Fruit fly (Drosophila melanogaster): Measurements from ENCODE around the gene CG46465.

CG46465 gene

DNA sequence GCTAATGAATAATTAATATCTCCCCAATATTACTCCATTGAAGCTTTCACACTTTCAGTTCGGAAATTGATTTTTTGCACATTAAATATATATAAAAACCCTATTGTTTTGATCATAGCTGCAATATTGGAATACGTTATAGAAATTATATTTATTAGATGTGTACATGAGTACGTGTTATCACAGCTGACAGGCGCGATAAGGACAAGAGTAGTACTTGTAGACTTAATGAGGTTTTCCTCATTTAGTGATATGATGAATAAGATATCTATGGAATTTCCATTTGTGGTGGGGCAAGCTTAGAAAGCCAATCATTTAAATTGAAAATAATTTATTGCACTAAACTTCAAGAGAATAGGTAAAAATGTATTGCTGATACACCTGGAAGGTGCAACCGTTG is 10.2 kb downstream of the CG46465 start:
- TF ChIP-seq Ets96B (tag; optimal IDR thresholded peaks at IDR 0.05) = no peak
- TF ChIP-seq CG16779 (tag; optimal IDR thresholded peaks at IDR 0.05) = no peak
- TF ChIP-seq CG6854 (GFP tag; optimal IDR thresholded peaks at IDR 0.05) = no peak
- TF ChIP-seq dac (GFP tag; optimal IDR thresholded peaks at IDR 0.05) = no peak
- no peak for TF ChIP-seq CG10669 (GFP tag; optimal IDR thresholded peaks at IDR 0.05)
- TF ChIP-seq CG15336 (GFP tag; IDR thresholded peaks at IDR 0.05) = no peak
- TF ChIP-seq Sox15 (GFP tag; optimal IDR thresholded peaks at IDR 0.05) = no peak
- TF ChIP-seq Eip75B (GFP tag; optimal IDR thresholded peaks at IDR 0.05) = no peak
- no peak for TF ChIP-seq svp (GFP tag)
- no peak for TF ChIP-seq CG8119 (GFP tag; IDR thresholded peaks at IDR 0.05)
- TF ChIP-seq eg (GFP tag; IDR thresholded peaks at IDR 0.05) = no peak
- no peak for TF ChIP-seq pdm3 (GFP tag; optimal IDR thresholded peaks at IDR 0.05)
- TF ChIP-seq fd59A (GFP tag; optimal IDR thresholded peaks at IDR 0.05) = no peak
- no peak for TF ChIP-seq CG32006 (GFP tag; optimal IDR thresholded peaks at IDR 0.05)
- TF ChIP-seq CG11294 (GFP tag; IDR thresholded peaks at IDR 0.05) = no peak
- no peak for TF ChIP-seq topi (GFP tag; optimal IDR thresholded peaks at IDR 0.05)
- no peak for TF ChIP-seq lz (GFP tag; optimal IDR thresholded peaks at IDR 0.05)

DNA sequence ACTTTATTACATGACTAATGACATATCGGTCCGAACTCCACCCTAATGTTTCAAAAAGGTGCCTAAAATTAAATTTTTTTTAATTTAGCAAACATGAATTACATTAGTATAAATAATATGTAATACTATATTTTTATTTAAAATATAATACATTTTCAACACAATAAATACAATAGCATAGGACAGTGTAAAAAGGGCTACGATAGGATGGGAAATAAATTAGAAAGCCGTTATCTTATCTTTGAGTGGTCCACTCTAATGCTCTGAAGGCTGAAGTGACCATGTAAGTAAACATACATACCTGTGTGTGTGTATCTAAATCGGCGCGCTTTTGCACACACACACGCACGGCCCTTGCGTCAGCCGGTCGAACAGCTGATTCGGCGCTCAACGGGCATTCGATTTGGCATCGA is 10.7 kb downstream of the CG46465 start, which contains the start of gene CG31793:
CG31793 (plus strand) TSS at position 409 of the 413 bp plus-strand sequence.
- peak; percentile 54 for TF ChIP-seq CG3032 (tag; optimal IDR thresholded peaks at IDR 0.05)
- TF ChIP-seq svp (GFP tag) = no peak
- TF ChIP-seq Gug (GFP tag; IDR thresholded peaks at IDR 0.05) = peak; percentile 52; the same call in 1 of the 2 replicates
- TF ChIP-seq Met (GFP tag; optimal IDR thresholded peaks at IDR 0.05) = peak; percentile 45
- no peak for TF ChIP-seq CG31627 (GFP tag; optimal IDR thresholded peaks at IDR 0.05)
- peak; percentile 82 for TF ChIP-seq CG15336 (GFP tag; IDR thresholded peaks at IDR 0.05)
- peak; percentile 57 for TF ChIP-seq esn (GFP tag; optimal IDR thresholded peaks at IDR 0.05)
- peak; percentile 26 for TF ChIP-seq lz (GFP tag; optimal IDR thresholded peaks at IDR 0.05)
- TF ChIP-seq CG6808 (GFP tag; optimal IDR thresholded peaks at IDR 0.05) = peak; percentile 40
- peak; percentile 88 for TF ChIP-seq Eip78C (GFP tag)
- TF ChIP-seq dac (GFP tag; optimal IDR thresholded peaks at IDR 0.05) = no peak
- no peak for TF ChIP-seq Sox15 (GFP tag; optimal IDR thresholded peaks at IDR 0.05)
- no peak for TF ChIP-seq CG7368 (GFP tag; optimal IDR thresholded peaks at IDR 0.05)
- peak; percentile 53 for TF ChIP-seq CG32006 (GFP tag; optimal IDR thresholded peaks at IDR 0.05)
- no peak for TF ChIP-seq Sox14 (GFP tag; optimal IDR thresholded peaks at IDR 0.05)
- peak; percentile 76 for TF ChIP-seq fkh (GFP tag; optimal IDR thresholded peaks at IDR 0.05)
- TF ChIP-seq Hr38 (GFP tag; optimal IDR thresholded peaks at IDR 0.05) = no peak
- peak; percentile 45 for TF ChIP-seq CG9139 (GFP tag; optimal IDR thresholded peaks at IDR 0.05)
- TF ChIP-seq CG8119 (GFP tag; IDR thresholded peaks at IDR 0.05) = peak; percentile 80
- TF ChIP-seq pdm3 (GFP tag; optimal IDR thresholded peaks at IDR 0.05) = no peak
- no peak for TF ChIP-seq Smox (GFP tag; optimal IDR thresholded peaks at IDR 0.05)
- TF ChIP-seq eg (GFP tag; IDR thresholded peaks at IDR 0.05) = peak; percentile 79
- TF ChIP-seq CG1621 (tag; optimal IDR thresholded peaks at IDR 0.05) = no peak
- no peak for TF ChIP-seq Eip93F (GFP tag; optimal IDR thresholded peaks at IDR 0.05)
- peak; percentile 57 for TF ChIP-seq CG34406 (GFP tag; optimal IDR thresholded peaks at IDR 0.05)
- no peak for TF ChIP-seq CG11902 (GFP tag; optimal IDR thresholded peaks at IDR 0.05)
- TF ChIP-seq fd85E (GFP tag; optimal IDR thresholded peaks at IDR 0.05) = no peak
- TF ChIP-seq CG11762 (GFP tag; optimal IDR thresholded peaks at IDR 0.05; ENCODE audit: insufficient read depth) = peak; percentile 44
- TF ChIP-seq vri (GFP tag; optimal IDR thresholded peaks at IDR 0.05) = peak; percentile 58
- no peak for TF ChIP-seq Blimp-1 (GFP tag; optimal IDR thresholded peaks at IDR 0.05)
- TF ChIP-seq net (GFP tag; optimal IDR thresholded peaks at IDR 0.05) = peak; percentile 63
- TF ChIP-seq CG10631 (GFP tag; optimal IDR thresholded peaks at IDR 0.05) = peak; percentile 49
- no peak for TF ChIP-seq Hr39 (GFP tag; optimal IDR thresholded peaks at IDR 0.05)
- TF ChIP-seq fd59A (GFP tag; optimal IDR thresholded peaks at IDR 0.05) = no peak
- no peak for TF ChIP-seq salr (GFP tag; optimal IDR thresholded peaks at IDR 0.05)
- TF ChIP-seq acj6 (GFP tag; optimal IDR thresholded peaks at IDR 0.05) = peak; percentile 43
- TF ChIP-seq cyc (GFP tag; optimal IDR thresholded peaks at IDR 0.05) = no peak
- TF ChIP-seq achi (GFP tag; optimal IDR thresholded peaks at IDR 0.05) = peak; percentile 68
- TF ChIP-seq CG6854 (GFP tag; optimal IDR thresholded peaks at IDR 0.05) = no peak
- TF ChIP-seq CG8319 (GFP tag; optimal IDR thresholded peaks at IDR 0.05) = no peak
- no peak; the same call in 1 of the 2 replicates for TF ChIP-seq CG11294 (GFP tag; IDR thresholded peaks at IDR 0.05)
- TF ChIP-seq CG10669 (GFP tag; optimal IDR thresholded peaks at IDR 0.05) = peak; percentile 35
- peak; percentile 76 for TF ChIP-seq CG6276 (GFP tag; optimal IDR thresholded peaks at IDR 0.05)
- TF ChIP-seq Lpt (GFP tag; optimal IDR thresholded peaks at IDR 0.05) = peak; percentile 28
- TF ChIP-seq CG8632 (GFP tag; optimal IDR thresholded peaks at IDR 0.05) = peak; percentile 42
